Worm (Caenorhabditis elegans): ENCODE results near the gene sra-10.
"Not testable (repeated sequence)": the region's sequence is repeated elsewhere in the genome, so short reads cannot be mapped to it uniquely, and the experiment has no call there.

Gene sra-10

ce11 chrII:10894996-10895395 is at the start of gene sra-10:
sra-10 (minus strand) TSS chrII:10895096.
- TF ChIP-seq rnt-1 (tag; optimal IDR thresholded peaks at IDR 0.05), result no peak
- no peak for TF ChIP-seq ceh-45 (GFP tag; IDR thresholded peaks at IDR 0.05)
- no peak for TF ChIP-seq ceh-14 (tag; optimal IDR thresholded peaks at IDR 0.05)
- no peak for TF ChIP-seq ceh-19 (GFP tag; optimal IDR thresholded peaks at IDR 0.05)
- no peak for TF ChIP-seq ztf-16 (tag; optimal IDR thresholded peaks at IDR 0.05)
- no peak for TF ChIP-seq hlh-30 (tag; optimal IDR thresholded peaks at IDR 0.05; ENCODE audit: insufficient read depth)
- TF ChIP-seq pat-9 (tag; optimal IDR thresholded peaks at IDR 0.05), result no peak
- TF ChIP-seq nhr-232 (tag; optimal IDR thresholded peaks at IDR 0.05), result no peak
- no peak for TF ChIP-seq hlh-6 (tag; optimal IDR thresholded peaks at IDR 0.05)
- TF ChIP-seq unc-42 (tag; optimal IDR thresholded peaks at IDR 0.05), result no peak
- no peak for TF ChIP-seq dve-1 (tag; optimal IDR thresholded peaks at IDR 0.05)
- no peak for TF ChIP-seq sdc-2 (tag; optimal IDR thresholded peaks at IDR 0.05)
- no peak for TF ChIP-seq K02D7.2 (tag; optimal IDR thresholded peaks at IDR 0.05)
- no peak for TF ChIP-seq pqm-1 (tag; optimal IDR thresholded peaks at IDR 0.05)

DNA sequence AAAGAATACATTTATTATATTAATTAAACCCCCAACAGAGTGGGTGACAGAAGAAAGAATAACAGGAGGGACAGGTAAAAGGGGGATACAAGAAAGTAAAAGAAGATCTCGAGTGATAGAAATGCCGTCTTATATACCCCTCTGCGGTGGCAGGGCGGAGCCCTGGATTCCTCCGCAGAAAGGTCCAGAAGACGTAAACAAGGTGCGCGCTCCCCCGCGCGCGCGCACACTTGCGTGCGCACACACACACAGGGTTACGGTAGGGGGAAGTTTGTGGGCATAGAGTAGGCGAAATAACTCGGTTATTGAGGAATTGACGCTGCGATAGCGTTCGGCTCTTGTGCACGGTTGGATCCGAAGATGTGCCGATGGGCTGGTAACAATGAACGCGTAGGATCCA is 47.0 kb upstream of the sra-10 start, which contains the start of gene R03D7.15:
R03D7.15 (plus strand) TSS at position 299 of the 400 bp plus-strand sequence.
- TF ChIP-seq pax-1, fkh-6, sox-4 (tag; optimal IDR thresholded peaks at IDR 0.05): not testable (repeated sequence)

DNA sequence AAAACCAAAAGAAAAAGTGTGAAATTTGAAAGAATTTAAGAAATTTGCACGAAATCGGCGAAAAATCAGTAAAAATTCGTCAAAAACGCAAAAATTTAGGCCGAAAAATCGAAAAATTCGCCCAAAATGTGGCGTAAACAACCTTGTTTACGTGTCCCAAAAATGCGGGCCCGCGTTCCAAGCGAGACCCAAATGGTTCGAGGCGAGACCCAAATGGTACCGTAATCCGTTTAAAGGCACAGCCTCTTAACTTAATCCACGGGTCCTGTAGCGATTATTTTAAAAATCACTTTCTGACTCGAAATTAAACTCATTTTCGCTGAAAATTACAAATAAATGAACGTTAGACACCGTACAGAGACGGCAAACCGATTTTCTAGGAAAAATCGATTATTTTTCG is 40.4 kb upstream of the sra-10 start:
- TF ChIP-seq ztf-16 (tag; optimal IDR thresholded peaks at IDR 0.05) (no peak), odd-2 (tag; optimal IDR thresholded peaks at IDR 0.05) (no peak)

DNA sequence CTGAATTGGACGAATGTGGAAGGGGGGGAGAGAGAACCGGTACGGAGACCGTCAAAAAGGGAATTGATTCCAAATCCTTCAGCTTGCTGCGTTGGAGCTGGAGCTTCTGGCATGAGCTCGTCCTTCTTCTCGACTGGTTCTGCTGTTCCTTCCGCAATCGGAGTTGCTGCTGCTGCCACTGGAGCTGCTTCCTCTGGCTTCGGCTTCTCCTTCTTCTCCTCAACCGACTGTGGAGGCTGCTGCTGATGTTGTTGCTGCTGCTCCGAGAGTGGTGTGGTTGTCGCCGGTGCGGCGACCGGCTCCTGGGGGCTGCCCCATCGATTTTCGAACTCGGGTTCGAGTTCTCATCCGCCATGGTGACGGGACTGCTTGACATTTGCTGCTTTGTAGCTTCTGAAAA is 39.9 kb upstream of the sra-10 start, which contains the start of gene R03D7.2:
R03D7.2 (minus strand) TSS at position 399 of the 400 bp plus-strand sequence.
- TF ChIP-seq Y22D7AL.16 (tag; optimal IDR thresholded peaks at IDR 0.05) (no peak), hlh-15 (tag; optimal IDR thresholded peaks at IDR 0.05) (no peak), elt-2 (tag; optimal IDR thresholded peaks at IDR 0.05) (no peak), ceh-19 (GFP tag; optimal IDR thresholded peaks at IDR 0.05) (no peak), F13H6.1 (tag; optimal IDR thresholded peaks at IDR 0.05) (no peak), ceh-9 (tag; optimal IDR thresholded peaks at IDR 0.05) (no peak), mec-3 (tag; optimal IDR thresholded peaks at IDR 0.05; ENCODE audit: borderline replicate concordance) (no peak), pha-2 (tag; optimal IDR thresholded peaks at IDR 0.05) (no peak)

DNA sequence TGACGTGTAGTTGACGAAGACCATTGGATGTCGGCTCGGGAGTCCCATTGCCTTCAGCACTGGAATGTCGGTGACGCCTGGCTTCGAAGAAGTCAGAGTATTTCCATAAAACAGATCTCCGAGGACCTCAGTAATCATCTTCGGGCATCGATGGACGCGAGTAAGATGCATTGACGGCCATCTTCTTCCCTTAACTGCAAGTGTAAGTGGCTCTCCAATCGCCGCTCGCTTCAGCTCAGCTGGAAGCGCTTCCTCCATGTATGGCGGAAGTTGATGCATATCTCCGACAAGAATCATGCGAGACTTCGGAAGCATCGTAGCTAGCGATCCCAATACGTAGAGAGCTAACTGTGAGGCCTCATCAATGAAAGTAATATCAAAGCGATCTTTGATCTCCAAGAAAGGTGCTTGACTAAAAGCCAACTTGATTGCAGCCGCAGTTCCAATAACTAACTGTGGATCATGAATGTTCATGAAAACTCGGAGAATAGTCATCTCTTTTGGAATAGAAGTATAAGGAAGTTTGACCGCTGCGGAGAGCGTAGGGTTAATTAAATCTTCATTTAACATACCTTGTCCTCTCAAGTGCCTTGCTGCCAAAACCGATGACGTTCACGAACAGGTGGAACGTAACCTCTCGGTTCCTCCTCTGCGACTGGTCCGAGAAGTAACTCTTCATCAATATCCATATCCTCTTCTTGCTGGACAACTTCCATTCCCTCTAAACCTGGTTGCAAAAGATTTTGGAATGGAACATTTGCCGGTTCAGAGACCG is 39.2 kb upstream of the sra-10 start:
- no peak for TF ChIP-seq ceh-45 (GFP tag; IDR thresholded peaks at IDR 0.05)
- no peak for TF ChIP-seq sdc-2 (tag; optimal IDR thresholded peaks at IDR 0.05)
- no peak for TF ChIP-seq nfya-1 (tag; optimal IDR thresholded peaks at IDR 0.05)
- no peak for TF ChIP-seq fkh-10 (GFP tag; optimal IDR thresholded peaks at IDR 0.05)
- TF ChIP-seq pag-3 (tag; optimal IDR thresholded peaks at IDR 0.05; ENCODE audit: borderline replicate concordance), result no peak
- TF ChIP-seq elt-2 (tag; optimal IDR thresholded peaks at IDR 0.05), result no peak
- TF ChIP-seq C08G9.2 (tag; optimal IDR thresholded peaks at IDR 0.05), result no peak
- no peak for TF ChIP-seq gmeb-2 (tag; optimal IDR thresholded peaks at IDR 0.05)
- no peak for TF ChIP-seq unc-3 (GFP tag; conservative IDR thresholded peaks at IDR 0.05)
- TF ChIP-seq unc-3 (tag; optimal IDR thresholded peaks at IDR 0.05), result no peak
- no peak for TF ChIP-seq zip-5 (tag; optimal IDR thresholded peaks at IDR 0.05)
- no peak for TF ChIP-seq ceh-18 (tag; optimal IDR thresholded peaks at IDR 0.05)
- no peak for TF ChIP-seq ets-4 (tag; optimal IDR thresholded peaks at IDR 0.05)
- no peak for TF ChIP-seq K02D7.2 (tag; optimal IDR thresholded peaks at IDR 0.05)
- no peak for TF ChIP-seq hlh-15 (tag; optimal IDR thresholded peaks at IDR 0.05)
- TF ChIP-seq ceh-24 (tag; optimal IDR thresholded peaks at IDR 0.05), result no peak
- TF ChIP-seq che-1 (tag; optimal IDR thresholded peaks at IDR 0.05), result no peak
- no peak for TF ChIP-seq ceh-6 (GFP tag; optimal IDR thresholded peaks at IDR 0.05)
- no peak for TF ChIP-seq ama-1 (optimal IDR thresholded peaks at IDR 0.05)
- no peak for TF ChIP-seq odd-2 (tag; optimal IDR thresholded peaks at IDR 0.05)
- no peak for TF ChIP-seq fkh-6 (tag; optimal IDR thresholded peaks at IDR 0.05)
